Fruit fly (Drosophila melanogaster) whole organism, embryonic: ENCODE results near the gene CG5697.

Experiments
- Antp ChIP-seq: fragments of 200-800 bp; sonication (Bioruptor generic); optimal IDR thresholded peaks from 3 replicates; lab custom pipeline; 2016; ENCODE audit warnings: missing biosample characterization, missing genetic modification characterization
- Awh ChIP-seq: fragments of 200-800 bp; sonication (Bioruptor generic); IDR thresholded peaks from 2 replicates; pipeline ENCODE4, ENCODE4 v1.3.6; 2022; ENCODE audit warnings: missing biosample characterization, missing genetic modification characterization
- BtbVII ChIP-seq: fragments of 200-800 bp; sonication (Bioruptor generic); optimal IDR thresholded peaks from 3 replicates; lab custom pipeline; 2017; ENCODE audit warnings: missing biosample characterization, mild to moderate bottlenecking, missing genetic modification characterization
- CG10565 ChIP-seq: fragments of 200-800 bp; sonication (Bioruptor generic); optimal IDR thresholded peaks from 3 replicates; lab custom pipeline; 2016; ENCODE audit warnings: missing biosample characterization, mild to moderate bottlenecking, missing genetic modification characterization
- CG1233 ChIP-seq: fragments of 200-800 bp; sonication (Bioruptor generic); optimal IDR thresholded peaks from 4 replicates; lab custom pipeline; 2018; ENCODE audit warnings: missing biosample characterization, mild to moderate bottlenecking, missing genetic modification characterization
- CG12769 ChIP-seq: fragments of 200-800 bp; sonication (Bioruptor generic); optimal IDR thresholded peaks from 2 replicates; lab custom pipeline; 2019; ENCODE audit warnings: missing biosample characterization, mild to moderate bottlenecking, missing genetic modification characterization, moderate library complexity
- CG13624 ChIP-seq: fragments of 200-800 bp; sonication (Bioruptor generic); optimal IDR thresholded peaks from 2 replicates; lab custom pipeline; 2016; ENCODE audit warnings: missing biosample characterization, missing genetic modification characterization
- CG14441 ChIP-seq: fragments of 200-800 bp; sonication (Bioruptor generic); IDR thresholded peaks from 2 replicates; pipeline ENCODE4 v1.3.6; 2022; ENCODE audit warnings: missing biosample characterization, missing genetic modification characterization
- CG15514 ChIP-seq: fragments of 200-800 bp; sonication (Bioruptor generic); optimal IDR thresholded peaks from 3 replicates; lab custom pipeline; 2017; ENCODE audit warnings: missing biosample characterization, missing genetic modification characterization, mild to moderate bottlenecking, moderate library complexity, missing genetic modification reagents
- CG3281 ChIP-seq: fragments of 200-800 bp; sonication (Bioruptor generic); optimal IDR thresholded peaks from 3 replicates; lab custom pipeline; 2017; ENCODE audit warnings: missing biosample characterization, mild to moderate bottlenecking, missing genetic modification characterization
- CG3838 ChIP-seq: fragments of 200-800 bp; sonication (Bioruptor generic); optimal IDR thresholded peaks from 3 replicates; lab custom pipeline; 2016; ENCODE audit warnings: missing biosample characterization, missing genetic modification characterization
- CG43689 ChIP-seq: fragments of 200-800 bp; sonication (Bioruptor generic); IDR thresholded peaks from 2 replicates; pipeline ENCODE4 v1.3.6; 2022; ENCODE audit warnings: missing biosample characterization, missing genetic modification characterization
- CG6254 ChIP-seq: fragments of 200-800 bp; sonication (Bioruptor generic); optimal IDR thresholded peaks from 3 replicates; lab custom pipeline; 2017; ENCODE audit warnings: mild to moderate bottlenecking, missing biosample characterization, missing genetic modification reagents, missing genetic modification characterization
- CG6791 ChIP-seq: fragments of 200-800 bp; sonication (Bioruptor generic); IDR thresholded peaks from 3 replicates; pipeline ENCODE4 v1.3.6; 2022; ENCODE audit warnings: missing biosample characterization, missing genetic modification characterization; ENCODE audit not compliant: partially characterized antibody
- CG7271 ChIP-seq: fragments of 200-800 bp; sonication (Bioruptor generic); optimal IDR thresholded peaks from 2 replicates; lab custom pipeline; 2018; ENCODE audit warnings: missing biosample characterization, mild to moderate bottlenecking, missing genetic modification characterization, moderate library complexity
- CG7372 ChIP-seq: fragments of 200-800 bp; sonication (Bioruptor generic); IDR thresholded peaks from 2 replicates; pipeline ENCODE4 v1.3.6; 2022; ENCODE audit warnings: missing biosample characterization, missing genetic modification characterization
- CG8290 ChIP-seq, 3 experiments: fragments of 200-800 bp; sonication (Bioruptor generic); optimal IDR thresholded peaks; 2 replicates each; lab custom pipeline; 2016 to 2019; ENCODE audit warnings: missing biosample characterization in 3 of 3, missing genetic modification characterization in 3 of 3, mild to moderate bottlenecking in 2 of 3, moderate library complexity in 1 of 3
- CG9932 ChIP-seq: fragments of 200-800 bp; sonication (Bioruptor generic); IDR thresholded peaks from 2 replicates; pipeline ENCODE4 v1.3.6; 2022; ENCODE audit warnings: missing biosample characterization, missing genetic modification characterization
- Camta ChIP-seq: fragments of 200-800 bp; sonication (Bioruptor generic); optimal IDR thresholded peaks from 2 replicates; lab custom pipeline; 2016; ENCODE audit warnings: missing biosample characterization, missing genetic modification characterization
- CkIIα-i1 ChIP-seq: fragments of 200-800 bp; sonication (Bioruptor generic); IDR thresholded peaks from 2 replicates; pipeline ENCODE4 v1.3.6; 2022; ENCODE audit warnings: missing biosample characterization, missing genetic modification characterization
- E2f2 ChIP-seq: fragments of 200-800 bp; sonication (Bioruptor generic); IDR thresholded peaks from 2 replicates; pipeline ENCODE4 v1.3.6; 2022; ENCODE audit warnings: missing biosample characterization, missing genetic modification characterization
- Ets65A ChIP-seq: fragments of 200-800 bp; sonication (Bioruptor generic); peaks from one replicate; lab custom pipeline; 2016; ENCODE audit warnings: missing biosample characterization, missing genetic modification characterization
- Hr51 ChIP-seq, 2 experiments: fragments of 200-800 bp; sonication (Bioruptor generic); optimal IDR thresholded peaks; 2 replicates in 1 of 2; 3 replicates in 1 of 2; lab custom pipeline; 2016 to 2018; ENCODE audit warnings: missing biosample characterization in 2 of 2, missing genetic modification characterization in 2 of 2, mild to moderate bottlenecking in 1 of 2, moderate library complexity in 1 of 2
- Meics ChIP-seq: fragments of 200-800 bp; sonication (Bioruptor generic); optimal IDR thresholded peaks from 2 replicates; lab custom pipeline; 2017; ENCODE audit warnings: missing biosample characterization, mild to moderate bottlenecking, missing genetic modification characterization
- Oaz ChIP-seq: fragments of 200-800 bp; sonication (Bioruptor generic); IDR thresholded peaks from 2 replicates; pipeline ENCODE4 v1.3.6; 2022; ENCODE audit warnings: missing biosample characterization, missing genetic modification characterization
- Pdp1 ChIP-seq, 2 experiments: fragments of 200-800 bp; sonication (Bioruptor generic); optimal IDR thresholded peaks; 3 replicates each; lab custom pipeline; 2016; ENCODE audit warnings: missing biosample characterization in 2 of 2, missing genetic modification characterization in 2 of 2, mild to moderate bottlenecking in 1 of 2, moderate library complexity in 1 of 2
- Side ChIP-seq: fragments of 200-800 bp; sonication (Bioruptor generic); optimal IDR thresholded peaks from 2 replicates; lab custom pipeline; 2016; ENCODE audit warnings: missing biosample characterization, missing genetic modification characterization
- Xbp1 ChIP-seq: fragments of 200-800 bp; sonication (Bioruptor generic); optimal IDR thresholded peaks from 3 replicates; lab custom pipeline; 2016; ENCODE audit warnings: missing biosample characterization, mild to moderate bottlenecking, missing genetic modification characterization
- bcd ChIP-seq: fragments of 200-800 bp; sonication (Bioruptor generic); optimal IDR thresholded peaks from 2 replicates; lab custom pipeline; 2017; ENCODE audit warnings: missing biosample characterization, mild to moderate bottlenecking, missing genetic modification characterization
- bsh ChIP-seq, 2 experiments: fragments of 200-800 bp; sonication (Bioruptor generic); optimal IDR thresholded peaks; 2 replicates each; lab custom pipeline; 2017 to 2018; ENCODE audit warnings: mild to moderate bottlenecking in 2 of 2, missing biosample characterization in 2 of 2, missing genetic modification characterization in 2 of 2, moderate library complexity in 1 of 2
- chinmo ChIP-seq: fragments of 200-800 bp; sonication (Bioruptor generic); IDR thresholded peaks from 4 replicates; pipeline ENCODE4 v1.3.6; 2022; ENCODE audit warnings: missing biosample characterization, missing genetic modification characterization; ENCODE audit not compliant: partially characterized antibody
- ci ChIP-seq: fragments of 200-800 bp; sonication (Bioruptor generic); IDR thresholded peaks from 3 replicates; pipeline ENCODE4 v1.3.6; 2022; ENCODE audit warnings: missing biosample characterization, missing genetic modification characterization
- dati ChIP-seq: fragments of 200-800 bp; sonication (Bioruptor generic); IDR thresholded peaks from 2 replicates; pipeline ENCODE4 v1.3.6; 2022; ENCODE audit warnings: missing biosample characterization, missing genetic modification characterization
- dimm ChIP-seq: fragments of 200-800 bp; sonication (Bioruptor generic); IDR thresholded peaks from 2 replicates; pipeline ENCODE4 v1.3.6; 2022; ENCODE audit warnings: missing biosample characterization, missing genetic modification characterization
- gem ChIP-seq: fragments of 200-800 bp; sonication (Bioruptor generic); optimal IDR thresholded peaks from 2 replicates; lab custom pipeline; 2019; ENCODE audit warnings: missing biosample characterization, mild to moderate bottlenecking, missing genetic modification characterization, moderate library complexity
- lola ChIP-seq, 3 experiments: fragments of >200 bp in 2 of 3; fragments of 200-800 bp in 1 of 3; sonication (Bioruptor generic) in 1 of 3; optimal IDR thresholded peaks; 2 replicates each; lab custom pipeline; 2017 to 2019; ENCODE audit warnings: missing biosample characterization in 3 of 3, missing genetic modification characterization in 3 of 3, mild to moderate bottlenecking in 1 of 3, moderate library complexity in 1 of 3
- nerfin-2 ChIP-seq: fragments of 200-800 bp; sonication (Bioruptor generic); IDR thresholded peaks from 2 replicates; pipeline ENCODE4 v1.3.6; 2022; ENCODE audit warnings: missing biosample characterization, missing genetic modification characterization; ENCODE audit not compliant: partially characterized antibody
- pb ChIP-seq: fragments of 200-800 bp; sonication (Bioruptor generic); optimal IDR thresholded peaks from 3 replicates; lab custom pipeline; 2016; ENCODE audit warnings: missing biosample characterization, missing genetic modification characterization
- pho ChIP-seq: fragments of 200-800 bp; sonication (Bioruptor generic); optimal IDR thresholded peaks from 2 replicates; lab custom pipeline; 2016; ENCODE audit warnings: missing biosample characterization, missing genetic modification characterization
- salm ChIP-seq: fragments of 200-800 bp; sonication (Bioruptor generic); optimal IDR thresholded peaks from 2 replicates; lab custom pipeline; 2018; ENCODE audit warnings: missing biosample characterization, mild to moderate bottlenecking, missing genetic modification characterization
- sd ChIP-seq: fragments of 200-800 bp; sonication (Bioruptor generic); optimal IDR thresholded peaks from 3 replicates; lab custom pipeline; 2018; ENCODE audit warnings: missing biosample characterization, mild to moderate bottlenecking, missing genetic modification characterization, moderate library complexity
- stwl ChIP-seq: fragments of 200-800 bp; sonication (Bioruptor generic); optimal IDR thresholded peaks from 3 replicates; lab custom pipeline; 2018; ENCODE audit warnings: missing biosample characterization, mild to moderate bottlenecking, missing genetic modification characterization, moderate library complexity
- tap ChIP-seq: fragments of 200-800 bp; optimal IDR thresholded peaks from 3 replicates; lab custom pipeline; 2019; ENCODE audit warnings: missing biosample characterization, mild to moderate bottlenecking, missing genetic modification characterization, moderate library complexity
- wdn ChIP-seq: fragments of 200-800 bp; sonication (Bioruptor generic); IDR thresholded peaks from 2 replicates; pipeline ENCODE4 v1.3.6; 2022; ENCODE audit warnings: missing biosample characterization, missing genetic modification characterization
- wor ChIP-seq: fragments of 200-800 bp; sonication (Bioruptor generic); IDR thresholded peaks from 2 replicates; pipeline ENCODE4 v1.3.6; 2022; ENCODE audit warnings: missing biosample characterization, missing genetic modification characterization

Gene CG5697

dm6 chr3R:20987836-20988235 is 27.9 kb upstream of the CG5697 start, which contains the start of gene CG43446:
Gene CG43446 (minus strand): TSS chr3R:20987936.
- TF ChIP-seq gem (tag; lab: Kevin White, UChicago) (peak; percentile 9), Camta (GFP tag; lab: Kevin White, UChicago) (no peak), Meics (GFP tag; lab: Kevin White, UChicago) (peak; percentile 72), Xbp1 (GFP tag; lab: Kevin White, UChicago) (no peak)

- TF ChIP-seq CG13624 = no peak
- no peak for TF ChIP-seq Awh (GFP tag; lab: Robert Waterston, UW)
- 0 out of 4 replicates have a peak, but pooled peaks have one; percentile 28 for TF ChIP-seq chinmo
- TF ChIP-seq Pdp1 (GFP tag; optimal IDR thresholded peaks at IDR 0.05; lab: Kevin White, UChicago) = peak in 1 of 2 experiments; percentile 55
- no peak for TF ChIP-seq CG6791 (GFP tag; lab: Robert Waterston, UW)
- TF ChIP-seq CkIIα-i1 (GFP tag; lab: Robert Waterston, UW) = no peak
- TF ChIP-seq CG12769 (tag; lab: Kevin White, UChicago) = peak; percentile 57
- TF ChIP-seq Antp (GFP tag; lab: Kevin White, UChicago) = no peak
- TF ChIP-seq Hr51 (GFP tag; optimal IDR thresholded peaks at IDR 0.05; lab: Kevin White, UChicago) = no peak
- TF ChIP-seq CG43689 (GFP tag; lab: Robert Waterston, UW) = no peak
- TF ChIP-seq nerfin-2 (GFP tag; lab: Robert Waterston, UW) = no peak
- no peak for TF ChIP-seq pho
Measured at dm6 chr3R:20988560-20988959, 27.2 kb upstream of the CG5697 start.

dm6 chr3R:20989046-20989445 is 26.7 kb upstream of the CG5697 start:
- TF ChIP-seq CG12769 (tag; lab: Kevin White, UChicago) (peak; percentile 52), ci (GFP tag; lab: Robert Waterston, UW) (0 out of 3 replicates have a peak, but pooled peaks have one; percentile 9), CG9932 (peak; percentile 9; the same call in 1 of the 2 replicates), sd (tag; lab: Kevin White, UChicago) (peak; percentile 4), dimm (GFP tag; lab: Robert Waterston, UW) (no peak), Ets65A (peak; percentile 85), lola (GFP tag; optimal IDR thresholded peaks at IDR 0.05; lab: Kevin White, UChicago) (no peak)

- TF ChIP-seq CG7271 (tag; lab: Kevin White, UChicago) (no peak), Oaz (no peak), CG3838 (GFP tag; lab: Kevin White, UChicago) (no peak), bsh (GFP tag; optimal IDR thresholded peaks at IDR 0.05; lab: Kevin White, UChicago) (no peak), CG15514 (peak; percentile 28), wor (peak; percentile 54), CG14441 (peak; percentile 51), tap (tag; lab: Kevin White, UChicago) (peak; percentile 27), CG6254 (GFP tag; lab: Kevin White, UChicago) (peak; percentile 3), CG1233 (GFP tag; lab: Kevin White, UChicago) (no peak), CG3281 (GFP tag; lab: Kevin White, UChicago) (peak; percentile 68), Side (peak; percentile 32), pb (GFP tag; lab: Kevin White, UChicago) (peak; percentile 59), CG7372 (GFP tag; lab: Robert Waterston, UW) (peak; percentile 25; the same call in 1 of the 2 replicates), stwl (no peak), E2f2 (peak; percentile 24; the same call in 1 of the 2 replicates), dati (no peak), bcd (GFP tag; lab: Kevin White, UChicago) (peak; percentile 69), BtbVII (GFP tag; lab: Kevin White, UChicago) (peak; percentile 72), CG8290 (GFP tag; optimal IDR thresholded peaks at IDR 0.05; lab: Kevin White, UChicago) (no peak), CG8290 (tag; optimal IDR thresholded peaks at IDR 0.05; lab: Kevin White, UChicago) (no peak), salm (tag; lab: Kevin White, UChicago) (no peak), CG10565 (GFP tag; lab: Kevin White, UChicago) (no peak), wdn (GFP tag; lab: Robert Waterston, UW) (no peak)
Measured at dm6 chr3R:20989657-20990056, 26.1 kb upstream of the CG5697 start.
